Worm (Caenorhabditis elegans) whole organism, young adult: ENCODE data around the gene melo-3.

Experiments used
- B0035.1 ChIP-seq: sonication (generic microtip); optimal IDR thresholded peaks from 2 replicates; lab custom pipeline; 2016; ENCODE audit warnings: missing genetic modification characterization, mild to moderate bottlenecking, missing compliant biosample characterization, missing genotype, missing genetic modification reagents
- B0336.3 ChIP-seq: fragments of 200-800 bp; sonication (Bioruptor generic); IDR thresholded peaks from 2 replicates; pipeline ENCODE4 v1.3.6; 2022; ENCODE audit warnings: missing genetic modification characterization, missing compliant biosample characterization
- C17E4.6 ChIP-seq: fragments of 200-800 bp; sonication (Bioruptor generic); IDR thresholded peaks from 2 replicates; pipeline ENCODE4 v1.3.6; 2022; ENCODE audit warnings: missing genetic modification reagents, missing genetic modification characterization, missing compliant biosample characterization
- F33H1.4 ChIP-seq: fragments of 200-800 bp; sonication (Bioruptor generic); IDR thresholded peaks from 2 replicates; pipeline ENCODE4 v1.3.6; 2022; ENCODE audit warnings: missing genetic modification reagents, missing genetic modification characterization, missing compliant biosample characterization
- F37B4.10 ChIP-seq: fragments of 200-800 bp; sonication (Bioruptor generic); IDR thresholded peaks from 2 replicates; pipeline ENCODE4 v1.3.6; 2022; ENCODE audit warnings: missing genetic modification characterization, missing compliant biosample characterization
- F52B5.7 ChIP-seq: sonication (generic microtip); optimal IDR thresholded peaks from 2 replicates; lab custom pipeline; 2016; ENCODE audit warnings: mild to moderate bottlenecking, missing genetic modification characterization, missing compliant biosample characterization
- F55B11.4 ChIP-seq: sonication (generic microtip); optimal IDR thresholded peaks from 2 replicates; lab custom pipeline; 2016; ENCODE audit warnings: missing compliant biosample characterization, missing genetic modification characterization, borderline replicate concordance; ENCODE audit not compliant: insufficient read depth
- F57A8.1 ChIP-seq: fragments of 200-800 bp; sonication (Bioruptor generic); optimal IDR thresholded peaks from 2 replicates; lab custom pipeline; 2018; ENCODE audit warnings: mild to moderate bottlenecking, missing genetic modification characterization, moderate library complexity, missing compliant biosample characterization
- T26A5.8 ChIP-seq: sonication (generic microtip); optimal IDR thresholded peaks from 2 replicates; lab custom pipeline; 2016; ENCODE audit warnings: missing genetic modification characterization, missing compliant biosample characterization
- ZK185.1 ChIP-seq: sonication (generic microtip); optimal IDR thresholded peaks from 2 replicates; lab custom pipeline; 2016; ENCODE audit warnings: mild to moderate bottlenecking, missing genetic modification characterization, missing compliant biosample characterization; ENCODE audit not compliant: poor library complexity, severe bottlenecking
- akir-1 ChIP-seq: fragments of 200-800 bp; sonication (Bioruptor generic); optimal IDR thresholded peaks from 2 replicates; lab custom pipeline; 2018; ENCODE audit warnings: mild to moderate bottlenecking, missing genetic modification characterization, moderate library complexity, missing compliant biosample characterization
- ceh-27 ChIP-seq: fragments of 200-800 bp; sonication (Bioruptor generic); optimal IDR thresholded peaks from 2 replicates; lab custom pipeline; 2018; ENCODE audit warnings: mild to moderate bottlenecking, missing genetic modification characterization, moderate library complexity, missing compliant biosample characterization
- ceh-91 ChIP-seq: fragments of 200-800 bp; sonication (Bioruptor generic); IDR thresholded peaks from 2 replicates; pipeline ENCODE4 v1.3.6; 2022; ENCODE audit warnings: missing genetic modification reagents, missing genetic modification characterization, missing compliant biosample characterization
- die-1 ChIP-seq: sonication (generic microtip); optimal IDR thresholded peaks from 2 replicates; lab custom pipeline; 2016; ENCODE audit warnings: missing genotype, mild to moderate bottlenecking, missing genetic modification characterization, missing compliant biosample characterization
- efl-1 ChIP-seq: fragments of 150-350 bp; optimal IDR thresholded peaks from 2 replicates; lab custom pipeline; 2014; ENCODE audit warnings: missing biosample characterization, missing genetic modification reagents, missing genetic modification characterization
- egrh-3 ChIP-seq: fragments of 200-800 bp; sonication (Bioruptor generic); IDR thresholded peaks from 2 replicates; pipeline ENCODE4 v1.3.6; 2022; ENCODE audit warnings: missing genetic modification reagents, missing genetic modification characterization, missing compliant biosample characterization
- fkh-3 ChIP-seq: sonication (generic microtip); optimal IDR thresholded peaks from 2 replicates; lab custom pipeline; 2016; ENCODE audit warnings: mild to moderate bottlenecking, missing genetic modification characterization, missing compliant biosample characterization
- gei-17 ChIP-seq: fragments of 200-800 bp; sonication (Bioruptor generic); optimal IDR thresholded peaks from 2 replicates; lab custom pipeline; 2018; ENCODE audit warnings: mild to moderate bottlenecking, missing genetic modification characterization, missing compliant biosample characterization
- hlh-12 ChIP-seq: sonication (generic microtip); optimal IDR thresholded peaks from 2 replicates; lab custom pipeline; 2016; ENCODE audit warnings: missing genetic modification characterization, missing compliant biosample characterization
- hlh-26 ChIP-seq: fragments of 200-800 bp; sonication (Bioruptor generic); conservative IDR thresholded peaks from 2 replicates; pipeline ENCODE4 v1.3.6; 2022; ENCODE audit warnings: missing genetic modification reagents, missing genetic modification characterization, missing compliant biosample characterization
- hmg-20 ChIP-seq: fragments of 200-800 bp; sonication (Bioruptor generic); IDR thresholded peaks from 2 replicates; pipeline ENCODE4 v1.3.6; 2022; ENCODE audit warnings: missing genetic modification reagents, missing genetic modification characterization, missing compliant biosample characterization
- lag-1 ChIP-seq: fragments of 200-800 bp; sonication (Bioruptor generic); IDR thresholded peaks from 2 replicates; pipeline ENCODE4 v1.3.6; 2022; ENCODE audit warnings: missing genetic modification reagents, missing genetic modification characterization, missing compliant biosample characterization
- lin-35 ChIP-seq, 3 experiments: fragments of 150-350 bp in 2 of 3; sonication (generic microtip) in 1 of 3; optimal IDR thresholded peaks; 2 replicates each; lab custom pipeline; 2014 to 2018; ENCODE audit warnings: missing biosample characterization in 3 of 3, missing genetic modification characterization in 3 of 3, missing genetic modification reagents in 3 of 3
- lsy-27 ChIP-seq: sonication (generic microtip); optimal IDR thresholded peaks from 2 replicates; lab custom pipeline; 2017; ENCODE audit warnings: missing genetic modification characterization, mild to moderate bottlenecking, missing compliant biosample characterization, antibody characterized with exemption, missing genotype, borderline replicate concordance; ENCODE audit not compliant: insufficient read depth
- madf-6 ChIP-seq: fragments of 200-800 bp; sonication (Bioruptor generic); IDR thresholded peaks from 2 replicates; pipeline ENCODE4 v1.3.6; 2022; ENCODE audit warnings: missing genetic modification reagents, missing genetic modification characterization, missing compliant biosample characterization
- madf-8 ChIP-seq: fragments of 200-800 bp; sonication (Bioruptor generic); conservative IDR thresholded peaks from 2 replicates; pipeline ENCODE4 v1.3.6; 2022; ENCODE audit warnings: missing genetic modification reagents, missing genetic modification characterization, missing compliant biosample characterization
- mes-4 ChIP-seq: sonication (generic microtip); optimal IDR thresholded peaks from 2 replicates; lab custom pipeline; 2016; ENCODE audit warnings: missing genotype, missing genetic modification characterization, missing compliant biosample characterization
- nhr-27 ChIP-seq: fragments of 200-800 bp; sonication (Bioruptor generic); optimal IDR thresholded peaks from 2 replicates; lab custom pipeline; 2018; ENCODE audit warnings: mild to moderate bottlenecking, missing genetic modification characterization, moderate library complexity, missing compliant biosample characterization
- nhr-80 ChIP-seq: sonication (generic microtip); optimal IDR thresholded peaks from 2 replicates; lab custom pipeline; 2016; ENCODE audit warnings: missing genetic modification characterization, missing compliant biosample characterization
- nhr-90 ChIP-seq: sonication (generic microtip); optimal IDR thresholded peaks from 2 replicates; lab custom pipeline; 2016; ENCODE audit warnings: missing genotype, mild to moderate bottlenecking, missing genetic modification characterization, missing compliant biosample characterization
- rcor-1 ChIP-seq: fragments of 200-800 bp; sonication (Bioruptor generic); IDR thresholded peaks from 2 replicates; pipeline ENCODE4 v1.3.6; 2022; ENCODE audit warnings: missing genetic modification reagents, missing genetic modification characterization, missing compliant biosample characterization
- repo-1 ChIP-seq: sonication (generic microtip); optimal IDR thresholded peaks from 2 replicates; lab custom pipeline; 2017; ENCODE audit warnings: mild to moderate bottlenecking, missing genetic modification characterization, missing compliant biosample characterization
- rpc-1 ChIP-seq, 2 experiments: fragments of 150-350 bp in 1 of 2; sonication (generic microtip) in 1 of 2; optimal IDR thresholded peaks; 2 replicates each; lab custom pipeline; 2014 to 2018; ENCODE audit warnings: missing biosample characterization in 1 of 2, missing genetic modification characterization in 1 of 2, missing genetic modification reagents in 1 of 2, missing genotype in 1 of 2
- sdz-38 ChIP-seq: sonication (generic microtip); optimal IDR thresholded peaks from 2 replicates; lab custom pipeline; 2016; ENCODE audit warnings: missing genotype, missing genetic modification characterization, missing compliant biosample characterization
- snpc-1.1 ChIP-seq: sonication (generic microtip); optimal IDR thresholded peaks from 2 replicates; lab custom pipeline; 2017; ENCODE audit warnings: missing genetic modification characterization, mild to moderate bottlenecking, missing compliant biosample characterization, antibody characterized with exemption, moderate library complexity, missing genotype, missing genetic modification reagents; ENCODE audit not compliant: insufficient read depth
- snpc-1.3 ChIP-seq: sonication (generic microtip); optimal IDR thresholded peaks from 2 replicates; lab custom pipeline; 2017; ENCODE audit warnings: missing genetic modification characterization, mild to moderate bottlenecking, missing compliant biosample characterization, antibody characterized with exemption, moderate library complexity, missing genotype, missing genetic modification reagents; ENCODE audit not compliant: insufficient read depth
- zim-3 ChIP-seq: sonication (generic microtip); optimal IDR thresholded peaks from 2 replicates; lab custom pipeline; 2017; ENCODE audit warnings: mild to moderate bottlenecking, missing genetic modification characterization, moderate library complexity, missing compliant biosample characterization
- ztf-22 ChIP-seq: fragments of 200-800 bp; sonication (Bioruptor generic); optimal IDR thresholded peaks from 2 replicates; lab custom pipeline; 2018; ENCODE audit warnings: mild to moderate bottlenecking, missing genetic modification characterization, moderate library complexity, missing compliant biosample characterization
- ztf-26 ChIP-seq: sonication (generic microtip); optimal IDR thresholded peaks from 2 replicates; lab custom pipeline; 2017; ENCODE audit warnings: missing genetic modification characterization, missing compliant biosample characterization
- ztf-28 ChIP-seq: fragments of 200-800 bp; sonication (Bioruptor generic); IDR thresholded peaks from 2 replicates; pipeline ENCODE4 v1.3.6; 2022; ENCODE audit warnings: missing genetic modification reagents, missing genetic modification characterization, missing compliant biosample characterization
- ztf-6 ChIP-seq: fragments of 200-800 bp; sonication (Bioruptor generic); IDR thresholded peaks from 2 replicates; pipeline ENCODE4 v1.3.6; 2022; ENCODE audit warnings: missing genetic modification reagents, missing genetic modification characterization, missing compliant biosample characterization

The melo-3 gene

ce11 chrV:14999485-15000023 is 37.1 kb downstream of the melo-3 start, which contains the start of gene T01C3.11 (continued):
- TF ChIP-seq F55B11.4 (tag; lab: Kevin White, UChicago) (no peak), snpc-1.3 (peak; percentile 54), F52B5.7 (tag; lab: Kevin White, UChicago) (no peak)

ce11 chrV:14996236-14996635 is 40.4 kb downstream of the melo-3 start, which contains the start of gene irld-14:
TSS of gene irld-14 (plus strand) at chrV:14996536.
- TF ChIP-seq rpc-1 (optimal IDR thresholded peaks at IDR 0.05; lab: Kevin White, UChicago) (no peak), rpc-1 (tag; optimal IDR thresholded peaks at IDR 0.05; lab: Kevin White, UChicago) (no peak), nhr-90 (tag; lab: Kevin White, UChicago) (no peak), hlh-26 (GFP tag; lab: Robert Waterston, UW) (no peak), lsy-27 (tag; lab: Kevin White, UChicago) (no peak), ztf-26 (tag; lab: Kevin White, UChicago) (no peak), hmg-20 (GFP tag; lab: Robert Waterston, UW) (no peak), die-1 (tag; lab: Kevin White, UChicago) (no peak)

- TF ChIP-seq nhr-80 (peak; percentile 22), repo-1 (no peak), zim-3 (tag; lab: Kevin White, UChicago) (no peak)
Measured at ce11 chrV:14993620-14994019, 43.0 kb downstream of the melo-3 start, which contains the start of gene fil-1. TSS of gene fil-1 (plus strand) at chrV:14993838.

- TF ChIP-seq egrh-3 (no peak), efl-1 (GFP tag; lab: Kevin White, UChicago) (peak; percentile 98), F37B4.10 (GFP tag; lab: Robert Waterston, UW) (no peak), ztf-6 (no peak), fkh-3 (tag; lab: Kevin White, UChicago) (no peak), akir-1 (GFP tag; lab: Kevin White, UChicago) (no peak), F33H1.4 (GFP tag; lab: Robert Waterston, UW) (peak; percentile 78), die-1 (tag; lab: Kevin White, UChicago) (no peak), ZK185.1 (tag; lab: Kevin White, UChicago) (no peak), rpc-1 (optimal IDR thresholded peaks at IDR 0.05; lab: Kevin White, UChicago) (no peak), rpc-1 (tag; optimal IDR thresholded peaks at IDR 0.05; lab: Kevin White, UChicago) (no peak), ztf-22 (GFP tag; lab: Kevin White, UChicago) (no peak), lin-35 (GFP tag; optimal IDR thresholded peaks at IDR 0.05; lab: Kevin White, UChicago) (peak in 1 of 3 experiments; percentile 59), madf-6 (GFP tag; lab: Robert Waterston, UW) (peak; percentile 96), gei-17 (no peak), rcor-1 (GFP tag; lab: Robert Waterston, UW) (peak; percentile 56), ceh-91 (peak; percentile 92), hlh-12 (no peak), ceh-27 (GFP tag; lab: Kevin White, UChicago) (no peak), nhr-27 (no peak), lsy-27 (tag; lab: Kevin White, UChicago) (no peak), hmg-20 (GFP tag; lab: Robert Waterston, UW) (no peak), mes-4 (tag; lab: Kevin White, UChicago) (no peak), lag-1 (no peak), sdz-38 (tag; lab: Kevin White, UChicago) (no peak), ztf-28 (GFP tag; lab: Robert Waterston, UW) (no peak), F57A8.1 (GFP tag; lab: Kevin White, UChicago) (no peak), T26A5.8 (tag; lab: Kevin White, UChicago) (no peak), B0035.1 (tag; lab: Kevin White, UChicago) (no peak), C17E4.6 (GFP tag; lab: Robert Waterston, UW) (0 out of 2 replicates have a peak, but pooled peaks have one; percentile 34), madf-8 (GFP tag; lab: Robert Waterston, UW) (peak; percentile 92), snpc-1.1 (tag; lab: Kevin White, UChicago) (no peak), B0336.3 (GFP tag; lab: Robert Waterston, UW) (no peak)
Measured at ce11 chrV:14992627-14993117, 44.0 kb downstream of the melo-3 start, which contains the start of gene T01C3.3. TSS of gene T01C3.3 (minus strand) at chrV:14992677.
